Worm (Caenorhabditis elegans) whole organism, midembryonic: ENCODE measurements around the gene F43G6.7.

Experiments
- klf-2 ChIP-seq: fragments of 200-800 bp; sonication (Bioruptor generic); conservative IDR thresholded peaks from 2 replicates; pipeline ENCODE4 v1.3.6; 2022; ENCODE audit warnings: missing genetic modification reagents, missing genetic modification characterization, missing compliant biosample characterization
- med-1 ChIP-seq: sonication (generic microtip); optimal IDR thresholded peaks from 2 replicates; lab custom pipeline; 2017; ENCODE audit warnings: missing genetic modification characterization, mild to moderate bottlenecking, missing compliant biosample characterization, antibody characterized with exemption, missing genetic modification reagents; ENCODE audit not compliant: insufficient read depth

ce11 chrII:11782493-11782892 lies 28.1 kb upstream of the F43G6.7 start, which contains the start of gene F43G6.16:
- TF ChIP-seq klf-2 (no peak), med-1 (GFP tag; lab: Kevin White, UChicago) (no peak)
